Fruit fly (Drosophila melanogaster): ENCODE results near the gene PolG1.

The PolG1 gene

dm6 chr2L:13827557-13827956, at the start of gene PolG1:
Gene PolG1, minus strand, starts transcription at chr2L:13827772.
- TF ChIP-seq insv (optimal IDR thresholded peaks at IDR 0.05) (no peak), ttk (optimal IDR thresholded peaks at IDR 0.05) (no peak), Myc (optimal IDR thresholded peaks at IDR 0.05) (no peak), psq (optimal IDR thresholded peaks at IDR 0.05) (no peak)

dm6 chr2L:13876698-13877097, 49.1 kb upstream of the PolG1 start:
- TF ChIP-seq Sin3A (optimal IDR thresholded peaks at IDR 0.05) (no peak), h (optimal IDR thresholded peaks at IDR 0.05) (no peak), Myc (optimal IDR thresholded peaks at IDR 0.05) (no peak), insv (optimal IDR thresholded peaks at IDR 0.05) (no peak), psq (optimal IDR thresholded peaks at IDR 0.05) (no peak), ttk (optimal IDR thresholded peaks at IDR 0.05) (no peak)

DNA sequence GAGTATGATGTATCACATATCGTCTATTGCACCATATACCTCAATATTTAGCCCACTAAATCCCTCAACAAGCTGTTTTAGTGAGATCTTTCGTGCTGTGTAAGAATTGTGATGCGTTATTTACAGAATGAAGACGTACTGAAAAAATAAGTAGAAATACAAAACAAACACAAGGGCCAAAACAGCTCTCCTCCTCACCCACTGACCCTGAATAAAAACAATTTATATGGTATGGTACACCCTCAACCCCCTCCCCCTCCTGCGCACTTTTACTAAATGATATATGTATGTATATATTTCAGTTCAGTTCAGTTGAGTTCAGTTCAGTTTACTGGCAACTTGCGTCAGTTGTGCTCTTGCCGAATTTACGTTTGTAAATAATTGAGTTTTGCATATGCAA, 45.6 kb upstream of the PolG1 start:
- TF ChIP-seq Myc (optimal IDR thresholded peaks at IDR 0.05) (no peak), Sin3A (optimal IDR thresholded peaks at IDR 0.05) (no peak), h (optimal IDR thresholded peaks at IDR 0.05) (no peak), psq (optimal IDR thresholded peaks at IDR 0.05) (no peak), ttk (optimal IDR thresholded peaks at IDR 0.05) (no peak), insv (optimal IDR thresholded peaks at IDR 0.05) (no peak)

- TF ChIP-seq Sin3A (optimal IDR thresholded peaks at IDR 0.05): no peak
- no peak for TF ChIP-seq psq (optimal IDR thresholded peaks at IDR 0.05)
- TF ChIP-seq Myc (optimal IDR thresholded peaks at IDR 0.05): no peak
- TF ChIP-seq insv (optimal IDR thresholded peaks at IDR 0.05): no peak
- no peak for TF ChIP-seq h (optimal IDR thresholded peaks at IDR 0.05)
Observed at dm6 chr2L:13869400-13869799, 41.8 kb upstream of the PolG1 start.

- TF ChIP-seq psq (optimal IDR thresholded peaks at IDR 0.05): no peak
- no peak for TF ChIP-seq h (optimal IDR thresholded peaks at IDR 0.05)
- no peak for TF ChIP-seq ttk (optimal IDR thresholded peaks at IDR 0.05)
- TF ChIP-seq insv (optimal IDR thresholded peaks at IDR 0.05): no peak
- TF ChIP-seq Myc (optimal IDR thresholded peaks at IDR 0.05): no peak
- no peak for TF ChIP-seq Sin3A (optimal IDR thresholded peaks at IDR 0.05)
Observed at dm6 chr2L:13867653-13868052, 40.1 kb upstream of the PolG1 start.

- TF ChIP-seq ttk (optimal IDR thresholded peaks at IDR 0.05) (no peak), insv (optimal IDR thresholded peaks at IDR 0.05) (no peak), psq (optimal IDR thresholded peaks at IDR 0.05) (no peak), h (optimal IDR thresholded peaks at IDR 0.05) (no peak)
Observed at dm6 chr2L:13851098-13851497, 23.5 kb upstream of the PolG1 start.

dm6 chr2L:13849125-13849524, 21.6 kb upstream of the PolG1 start, which contains the start of gene CG7968:
Gene CG7968, plus strand, starts transcription at chr2L:13849400.
- no peak for TF ChIP-seq Myc (optimal IDR thresholded peaks at IDR 0.05)
- TF ChIP-seq Sin3A (optimal IDR thresholded peaks at IDR 0.05): no peak
- no peak for TF ChIP-seq ttk (optimal IDR thresholded peaks at IDR 0.05)
- no peak for TF ChIP-seq psq (optimal IDR thresholded peaks at IDR 0.05)
- TF ChIP-seq insv (optimal IDR thresholded peaks at IDR 0.05): no peak
- no peak for TF ChIP-seq h (optimal IDR thresholded peaks at IDR 0.05)

DNA sequence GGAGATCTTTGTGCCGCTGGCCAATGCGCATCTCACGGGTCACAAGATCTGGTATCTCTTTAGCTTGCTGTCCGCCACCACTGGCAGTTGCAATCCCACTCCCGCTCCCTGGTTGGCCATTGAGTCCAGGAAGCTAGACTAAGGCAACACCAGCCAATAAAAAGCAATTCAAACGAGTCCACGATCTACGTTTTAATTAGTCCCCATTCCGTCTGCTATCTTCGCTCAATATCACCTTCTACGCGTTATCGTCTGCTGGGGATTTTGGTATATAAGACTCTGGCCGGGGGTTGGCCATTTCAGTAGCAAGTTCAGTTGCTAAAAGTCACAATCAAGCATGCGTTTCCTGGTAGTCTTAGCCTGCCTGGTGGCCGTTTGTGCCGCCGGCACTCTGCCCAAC, 20.1 kb upstream of the PolG1 start, which contains the start of gene CG7953:
CG7953 (plus strand) TSS at position 301 of the 400 bp plus-strand sequence.
- TF ChIP-seq ttk (optimal IDR thresholded peaks at IDR 0.05): no peak
- TF ChIP-seq h (optimal IDR thresholded peaks at IDR 0.05): no peak
- TF ChIP-seq psq (optimal IDR thresholded peaks at IDR 0.05): no peak
- TF ChIP-seq insv (optimal IDR thresholded peaks at IDR 0.05): no peak
- no peak for TF ChIP-seq Myc (optimal IDR thresholded peaks at IDR 0.05)
- no peak for TF ChIP-seq Sin3A (optimal IDR thresholded peaks at IDR 0.05)

- TF ChIP-seq insv (optimal IDR thresholded peaks at IDR 0.05) (no peak), h (optimal IDR thresholded peaks at IDR 0.05) (no peak), psq (optimal IDR thresholded peaks at IDR 0.05) (no peak), Sin3A (optimal IDR thresholded peaks at IDR 0.05) (no peak), Myc (optimal IDR thresholded peaks at IDR 0.05) (no peak), ttk (optimal IDR thresholded peaks at IDR 0.05) (no peak)
Observed at dm6 chr2L:13846239-13846802, 18.7 kb upstream of the PolG1 start, which contains the start of gene CG7916. Gene CG7916, plus strand, starts transcription at chr2L:13846752.

DNA sequence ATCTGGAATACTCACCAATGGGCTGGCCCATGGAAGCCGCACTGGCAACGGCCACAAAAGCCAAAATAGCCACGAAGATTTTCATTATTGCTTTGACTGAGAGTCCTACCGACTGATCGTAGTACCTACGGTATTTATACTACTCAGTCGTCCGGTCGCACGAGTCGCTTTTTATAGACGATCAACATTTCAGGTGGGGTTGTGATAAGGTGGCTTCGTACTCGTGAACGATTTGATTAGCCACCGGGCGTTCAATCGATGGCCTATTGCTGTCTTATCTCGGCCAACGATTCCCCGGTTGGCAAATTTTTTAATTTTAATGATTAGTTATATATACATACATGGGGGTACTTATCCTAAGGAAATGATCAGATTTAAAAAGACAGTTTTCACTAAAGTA, 17.6 kb upstream of the PolG1 start, which contains the start of gene CG8997:
CG8997 (minus strand) TSS at position 148 of the 400 bp plus-strand sequence.
- TF ChIP-seq psq (optimal IDR thresholded peaks at IDR 0.05) (no peak), ttk (optimal IDR thresholded peaks at IDR 0.05) (no peak), insv (optimal IDR thresholded peaks at IDR 0.05) (no peak), Sin3A (optimal IDR thresholded peaks at IDR 0.05) (no peak), Myc (optimal IDR thresholded peaks at IDR 0.05) (no peak), h (optimal IDR thresholded peaks at IDR 0.05) (no peak)

DNA sequence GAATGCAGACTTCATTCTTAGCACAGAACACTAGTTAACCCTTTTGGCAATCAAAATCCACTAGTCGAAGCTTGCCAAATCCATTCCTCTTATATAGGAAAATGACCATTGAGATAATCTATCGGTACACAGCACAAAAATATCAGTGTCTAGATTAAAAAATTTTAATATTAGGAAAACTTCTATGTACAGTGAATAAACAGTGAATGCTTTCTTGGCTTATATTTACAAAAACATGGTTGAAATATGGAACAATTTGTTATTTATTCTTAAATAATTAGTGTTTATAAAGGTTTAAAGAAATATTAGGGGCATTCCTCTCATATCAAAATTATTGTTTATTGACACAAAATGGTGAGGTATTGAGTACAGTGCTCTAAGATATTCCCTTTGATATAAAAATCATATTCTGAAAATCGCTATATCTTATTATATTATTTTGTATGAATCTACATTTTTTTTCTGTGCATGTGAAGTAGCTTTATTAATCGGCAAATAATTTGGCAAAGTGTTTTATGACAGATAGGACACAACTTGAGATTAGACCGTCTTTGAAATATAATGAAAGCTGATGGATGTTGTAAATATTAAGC, 16.2 kb upstream of the PolG1 start, which contains the start of gene CG33306:
CG33306 (minus strand) TSS at position 51 of the 593 bp plus-strand sequence.
- TF ChIP-seq h (optimal IDR thresholded peaks at IDR 0.05): no peak

DNA sequence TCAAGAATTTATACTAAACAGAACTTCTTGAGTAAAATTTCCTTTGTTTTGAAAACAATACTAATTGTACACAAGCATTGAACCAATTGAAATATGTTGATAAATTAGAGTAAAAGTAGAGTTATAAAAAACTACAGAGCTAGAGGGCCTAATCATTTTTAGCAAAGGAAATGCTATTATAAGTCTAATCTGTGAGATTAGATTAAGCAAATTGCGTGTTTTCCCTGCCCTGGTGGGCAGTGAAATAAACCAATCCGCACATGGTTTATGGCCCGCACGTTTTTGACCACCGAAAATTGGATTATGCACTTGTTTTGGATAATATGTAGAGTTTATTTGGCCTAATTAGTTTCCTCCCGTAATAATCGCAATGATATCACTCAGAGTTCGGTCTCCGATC, 15.0 kb upstream of the PolG1 start:
- TF ChIP-seq psq (optimal IDR thresholded peaks at IDR 0.05) (no peak), h (optimal IDR thresholded peaks at IDR 0.05) (no peak), insv (optimal IDR thresholded peaks at IDR 0.05) (no peak), Myc (optimal IDR thresholded peaks at IDR 0.05) (no peak), Sin3A (optimal IDR thresholded peaks at IDR 0.05) (no peak), ttk (optimal IDR thresholded peaks at IDR 0.05) (no peak)

DNA sequence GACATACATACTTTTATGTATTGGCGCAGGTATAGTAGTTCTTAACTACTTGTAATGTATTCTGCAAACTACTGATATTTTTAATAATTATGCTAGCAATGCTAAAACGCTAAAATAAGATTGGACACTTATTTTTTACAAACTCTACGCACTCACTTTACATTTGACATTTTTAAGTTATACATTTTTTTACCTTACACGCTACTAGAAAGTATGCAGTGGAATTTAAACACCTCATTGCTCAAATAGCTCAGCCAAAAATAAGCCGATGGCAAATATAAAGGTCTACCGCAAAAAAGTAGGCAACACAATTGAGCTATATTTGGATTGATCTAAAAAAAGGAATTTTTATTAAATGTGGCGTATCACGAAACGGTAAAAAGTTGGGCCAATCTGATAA, 14.5 kb upstream of the PolG1 start:
- TF ChIP-seq h (optimal IDR thresholded peaks at IDR 0.05) (no peak), Myc (optimal IDR thresholded peaks at IDR 0.05) (no peak), ttk (optimal IDR thresholded peaks at IDR 0.05) (no peak), Sin3A (optimal IDR thresholded peaks at IDR 0.05) (no peak), insv (optimal IDR thresholded peaks at IDR 0.05) (no peak), psq (optimal IDR thresholded peaks at IDR 0.05) (no peak)

Data from Kc167 (cell line).